Fruit fly (Drosophila melanogaster) whole organism: ENCODE measurements around the gene CG1227.

Experiments used
- pan ChIP-seq: fragments of >200 bp; optimal IDR thresholded peaks from 2 replicates; lab custom pipeline; 2017
- psq ChIP-seq: fragments of >200 bp; optimal IDR thresholded peaks from 2 replicates; lab custom pipeline; 2017

DNA sequence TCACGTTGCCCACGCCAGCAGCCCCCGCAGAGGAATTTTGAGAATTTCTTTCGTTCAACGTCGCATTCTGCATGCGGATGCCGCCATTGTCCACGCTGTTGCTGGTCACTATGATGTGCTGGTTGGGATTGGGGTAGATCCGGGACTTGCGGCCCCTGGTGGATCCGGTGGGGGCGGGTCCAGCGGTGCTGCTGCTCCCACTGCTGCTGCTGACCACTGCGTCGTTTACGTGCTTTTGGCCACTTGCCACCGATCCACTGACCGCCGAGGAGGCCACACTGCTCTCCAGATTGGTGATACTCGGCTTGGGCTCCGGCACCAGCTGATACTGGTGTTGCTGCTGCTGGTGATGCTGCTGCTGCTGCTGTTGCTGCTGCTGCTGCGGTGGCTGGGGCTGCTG, 27.2 kb upstream of the CG1227 start:
- TF ChIP-seq pan (lab: Kevin White, UChicago), result no peak
- TF ChIP-seq psq (lab: Kevin White, UChicago), result no peak
